Worm (Caenorhabditis elegans): ENCODE data around the gene C18A11.2.

- no peak for TF ChIP-seq duxl-1 (tag; optimal IDR thresholded peaks at IDR 0.05; ENCODE audit: poor library complexity)
- no peak for TF ChIP-seq snpc-4 (tag; optimal IDR thresholded peaks at IDR 0.05)
- no peak for TF ChIP-seq daf-19 (GFP tag; conservative IDR thresholded peaks at IDR 0.05)
- no peak for TF ChIP-seq daf-8 (GFP tag; IDR thresholded peaks at IDR 0.05)
- TF ChIP-seq mdl-1 (tag; optimal IDR thresholded peaks at IDR 0.05): peak in 1 of 2 experiments; percentile 21
- TF ChIP-seq pqm-1 (tag; optimal IDR thresholded peaks at IDR 0.05): peak; percentile 6
- TF ChIP-seq cey-2 (tag; optimal IDR thresholded peaks at IDR 0.05; ENCODE audit: borderline replicate concordance, insufficient read depth): no peak
- TF ChIP-seq ces-1 (GFP tag; optimal IDR thresholded peaks at IDR 0.05): no peak
- TF ChIP-seq fkh-10 (GFP tag; optimal IDR thresholded peaks at IDR 0.05): no peak
- no peak for TF ChIP-seq aha-1 (tag)
- TF ChIP-seq nhr-41 (GFP tag; IDR thresholded peaks at IDR 0.05): no peak
- TF ChIP-seq T20F7.1 (GFP tag; optimal IDR thresholded peaks at IDR 0.05): no peak
- peak in 1 of 2 experiments; percentile 16 for TF ChIP-seq lsy-2 (tag; optimal IDR thresholded peaks at IDR 0.05)
Observed at ce11 chrX:8017759-8018158, 49.6 kb upstream of the C18A11.2 start, which contains the start of gene C34D10.5.
